Worm (Caenorhabditis elegans) whole organism, mixed stage, embryonic: ENCODE measurements around the gene lbp-7.

Experiments
- blmp-1 ChIP-seq: fragments of 150-350 bp; optimal IDR thresholded peaks from 2 replicates; lab custom pipeline; 2014; ENCODE audit warnings: missing biosample characterization, missing genetic modification characterization
- lin-13 ChIP-seq: fragments of 150-350 bp; optimal IDR thresholded peaks from 2 replicates; lab custom pipeline; 2014; ENCODE audit warnings: missing biosample characterization, missing genetic modification characterization
- lsy-2 ChIP-seq: fragments of 150-350 bp; optimal IDR thresholded peaks from 2 replicates; lab custom pipeline; 2014; ENCODE audit warnings: missing biosample characterization, missing genetic modification characterization
- mab-5 ChIP-seq: fragments of 150-350 bp; optimal IDR thresholded peaks from 2 replicates; lab custom pipeline; 2014; ENCODE audit warnings: missing biosample characterization, missing genetic modification characterization
- nhr-28 ChIP-seq: fragments of 150-350 bp; optimal IDR thresholded peaks from 2 replicates; lab custom pipeline; 2014; ENCODE audit warnings: missing biosample characterization, missing genetic modification characterization
- snpc-4 ChIP-seq: fragments of 150-350 bp; optimal IDR thresholded peaks from 2 replicates; lab custom pipeline; 2014; ENCODE audit warnings: missing biosample characterization, missing genetic modification characterization
- unc-62 ChIP-seq: fragments of 150-350 bp; optimal IDR thresholded peaks from 2 replicates; lab custom pipeline; 2014; ENCODE audit warnings: missing biosample characterization, missing genetic modification reagents, missing genetic modification characterization

ce11 chrV:13879241-13879640 is at the start of gene lbp-7:
- TF ChIP-seq snpc-4 (tag; lab: Kevin White, UChicago) (no peak), unc-62 (GFP tag; lab: Kevin White, UChicago) (no peak), nhr-28 (tag; lab: Kevin White, UChicago) (no peak), lin-13 (tag; lab: Kevin White, UChicago) (no peak), lsy-2 (tag; lab: Kevin White, UChicago) (no peak), blmp-1 (no peak), mab-5 (tag; lab: Kevin White, UChicago) (no peak)
